Fruit fly (Drosophila melanogaster): ENCODE measurements around the gene CG15293.

DNA sequence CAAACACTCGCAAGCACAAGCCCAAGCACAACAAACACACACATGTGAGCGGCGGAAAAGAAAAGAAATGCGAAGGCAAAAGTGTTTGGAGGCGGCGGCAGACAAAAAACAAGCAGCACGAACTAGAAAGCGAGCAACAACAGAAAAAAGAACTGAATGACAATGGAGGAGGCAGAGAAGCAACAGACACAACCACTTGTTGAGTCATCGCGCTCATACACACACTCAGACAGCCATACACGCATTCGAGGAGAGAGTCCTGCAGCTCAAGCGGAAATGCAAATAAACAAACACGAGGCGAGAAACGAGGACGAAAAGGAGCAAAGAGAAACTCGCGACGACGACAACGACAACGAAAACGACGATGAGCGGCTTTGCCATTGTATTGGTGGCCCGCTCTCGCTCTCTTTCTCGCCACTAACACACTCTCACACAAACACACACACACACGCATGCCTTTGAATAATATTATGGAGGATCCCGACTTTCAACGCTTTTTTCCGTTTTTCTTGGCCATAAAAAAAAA is 6.8 kb upstream of the CG15293 start:
- no peak for TF ChIP-seq usp (GFP tag; optimal IDR thresholded peaks at IDR 0.05)
- TF ChIP-seq psq (optimal IDR thresholded peaks at IDR 0.05): no peak
